Worm (Caenorhabditis elegans) whole organism, L4 larva: ENCODE results near the gene taap-1.

Source experiments
- F37D6.2 ChIP-seq: sonication (generic microtip); optimal IDR thresholded peaks from 2 replicates; lab custom pipeline; 2016; ENCODE audit warnings: mild to moderate bottlenecking, missing genetic modification characterization, missing compliant biosample characterization
- F44E2.7 ChIP-seq: fragments of 200-800 bp; sonication (Bioruptor generic); IDR thresholded peaks from 2 replicates; pipeline ENCODE4 v2.1.2; 2022; ENCODE audit warnings: missing genetic modification characterization, missing compliant biosample characterization
- R02D3.7 ChIP-seq: fragments of 150-350 bp; sonication (generic microtip); optimal IDR thresholded peaks from 3 replicates; lab custom pipeline; 2014; ENCODE audit warnings: missing biosample characterization, missing genetic modification characterization
- Y75B8A.6 ChIP-seq: fragments of 200-800 bp; sonication (Bioruptor generic); IDR thresholded peaks from 2 replicates; pipeline ENCODE4 v1.3.6; 2022; ENCODE audit warnings: missing genetic modification reagents, missing genetic modification characterization, missing compliant biosample characterization
- ZK337.2 ChIP-seq: fragments of 200-800 bp; sonication (Bioruptor generic); IDR thresholded peaks from 2 replicates; pipeline ENCODE4 v1.3.6; 2022; ENCODE audit warnings: missing genetic modification reagents, missing genetic modification characterization, missing compliant biosample characterization
- aha-1 ChIP-seq: fragments of 150-350 bp; peaks from one replicate; lab custom pipeline; 2014; ENCODE audit warnings: missing biosample characterization, missing genetic modification characterization
- ama-1 ChIP-seq: fragments of 150-350 bp; optimal IDR thresholded peaks from 2 replicates; lab custom pipeline; 2014; ENCODE audit warnings: inconsistent platforms, mixed read lengths
- ceh-62 ChIP-seq: sonication (generic microtip); optimal IDR thresholded peaks from 2 replicates; lab custom pipeline; 2017; ENCODE audit warnings: missing biosample characterization, missing genetic modification characterization
- dmd-8 ChIP-seq: fragments of 200-800 bp; sonication (Bioruptor generic); IDR thresholded peaks from 2 replicates; pipeline ENCODE4 v1.3.6; 2022; ENCODE audit warnings: missing genetic modification characterization, missing compliant biosample characterization
- dmd-9 ChIP-seq: fragments of 200-800 bp; sonication (Bioruptor generic); IDR thresholded peaks from 2 replicates; pipeline ENCODE4 v1.3.6; 2022; ENCODE audit warnings: missing genetic modification reagents, missing genetic modification characterization, missing compliant biosample characterization
- gei-8 ChIP-seq: fragments of 200-800 bp; sonication (Bioruptor generic); optimal IDR thresholded peaks from 2 replicates; lab custom pipeline; 2018; ENCODE audit warnings: mild to moderate bottlenecking, missing genetic modification characterization, missing compliant biosample characterization
- hif-1 ChIP-seq, 2 experiments: sonication (generic microtip); optimal IDR thresholded peaks; 2 replicates each; lab custom pipeline; 2016 to 2017; ENCODE audit warnings: missing compliant biosample characterization in 2 of 2, missing genetic modification characterization in 2 of 2, missing genetic modification reagents in 2 of 2, missing genotype in 2 of 2, mild to moderate bottlenecking in 1 of 2
- hlh-11 ChIP-seq: fragments of 200-800 bp; sonication (Bioruptor generic); optimal IDR thresholded peaks from 2 replicates; lab custom pipeline; 2018; ENCODE audit warnings: mild to moderate bottlenecking, missing genetic modification characterization, missing compliant biosample characterization
- hlh-30 ChIP-seq: sonication (generic microtip); optimal IDR thresholded peaks from 2 replicates; lab custom pipeline; 2017; ENCODE audit warnings: antibody characterized with exemption, mild to moderate bottlenecking, missing genetic modification characterization, missing compliant biosample characterization; ENCODE audit not compliant: insufficient read depth
- hmg-1.1 ChIP-seq: fragments of 200-800 bp; sonication (Bioruptor generic); IDR thresholded peaks from 2 replicates; pipeline ENCODE4 v1.3.6; 2022; ENCODE audit warnings: missing genetic modification reagents, missing genetic modification characterization, missing compliant biosample characterization
- lim-7 ChIP-seq: fragments of 200-800 bp; sonication (Bioruptor generic); IDR thresholded peaks from 2 replicates; pipeline ENCODE4 v1.3.6; 2022; ENCODE audit warnings: missing genetic modification characterization, missing compliant biosample characterization
- lin-13 ChIP-seq: fragments of 150-350 bp; optimal IDR thresholded peaks from 2 replicates; lab custom pipeline; 2014; ENCODE audit warnings: missing biosample characterization, missing genetic modification reagents, missing genetic modification characterization
- lir-3 ChIP-seq: sonication (generic microtip); optimal IDR thresholded peaks from 2 replicates; lab custom pipeline; 2016; ENCODE audit warnings: mild to moderate bottlenecking, missing genetic modification characterization, missing compliant biosample characterization
- madf-5 ChIP-seq, 2 experiments: fragments of 200-800 bp; sonication (Bioruptor generic); IDR thresholded peaks; 2 replicates each; pipeline ENCODE4 v1.3.6; 2022; ENCODE audit warnings: missing compliant biosample characterization in 2 of 2, missing genetic modification characterization in 2 of 2
- madf-9 ChIP-seq: fragments of 200-800 bp; sonication (Bioruptor generic); conservative IDR thresholded peaks from 2 replicates; pipeline ENCODE4 v1.3.6; 2022; ENCODE audit warnings: missing genetic modification reagents, missing genetic modification characterization, missing compliant biosample characterization
- nhr-10 ChIP-seq: fragments of 150-350 bp; optimal IDR thresholded peaks from 2 replicates; lab custom pipeline; 2014; ENCODE audit warnings: missing biosample characterization, missing genetic modification characterization
- nhr-102 ChIP-seq: sonication (generic microtip); optimal IDR thresholded peaks from 2 replicates; lab custom pipeline; 2016; ENCODE audit warnings: mild to moderate bottlenecking, missing genetic modification characterization, moderate library complexity, missing compliant biosample characterization
- nhr-28 ChIP-seq: fragments of 150-350 bp; optimal IDR thresholded peaks from 2 replicates; lab custom pipeline; 2014; ENCODE audit warnings: missing biosample characterization, missing genetic modification characterization
- nhr-42 ChIP-seq: fragments of 200-800 bp; sonication (Bioruptor generic); IDR thresholded peaks from 2 replicates; pipeline ENCODE4 v1.3.6; 2022; ENCODE audit warnings: missing genetic modification characterization, missing compliant biosample characterization
- rbr-2 ChIP-seq: sonication (generic microtip); optimal IDR thresholded peaks from 2 replicates; lab custom pipeline; 2016; ENCODE audit warnings: missing genotype, missing genetic modification characterization, missing compliant biosample characterization
- unc-62 ChIP-seq, 3 experiments: fragments of 150-350 bp in 1 of 3; sonication (generic microtip); optimal IDR thresholded peaks in 2 of 3; peaks in 1 of 3; 1 replicate in 1 of 3; 2 replicates in 2 of 3; lab custom pipeline; 2014 to 2017; ENCODE audit warnings: missing biosample characterization in 3 of 3, missing genetic modification characterization in 3 of 3, missing genetic modification reagents in 3 of 3, missing genotype in 1 of 3
- zfp-3 ChIP-seq: fragments of 200-800 bp; sonication (Bioruptor generic); conservative IDR thresholded peaks from 2 replicates; pipeline ENCODE4 v1.3.6; 2022; ENCODE audit warnings: missing genetic modification reagents, missing genetic modification characterization, missing compliant biosample characterization
- zip-11 ChIP-seq: fragments of 200-800 bp; sonication (Bioruptor generic); IDR thresholded peaks from 2 replicates; pipeline ENCODE4 v1.3.6; 2022; ENCODE audit warnings: missing genetic modification characterization, missing compliant biosample characterization
- ztf-11 ChIP-seq: fragments of 150-350 bp; optimal IDR thresholded peaks from 2 replicates; lab custom pipeline; 2014; ENCODE audit warnings: missing biosample characterization, missing genetic modification characterization

The taap-1 gene

DNA sequence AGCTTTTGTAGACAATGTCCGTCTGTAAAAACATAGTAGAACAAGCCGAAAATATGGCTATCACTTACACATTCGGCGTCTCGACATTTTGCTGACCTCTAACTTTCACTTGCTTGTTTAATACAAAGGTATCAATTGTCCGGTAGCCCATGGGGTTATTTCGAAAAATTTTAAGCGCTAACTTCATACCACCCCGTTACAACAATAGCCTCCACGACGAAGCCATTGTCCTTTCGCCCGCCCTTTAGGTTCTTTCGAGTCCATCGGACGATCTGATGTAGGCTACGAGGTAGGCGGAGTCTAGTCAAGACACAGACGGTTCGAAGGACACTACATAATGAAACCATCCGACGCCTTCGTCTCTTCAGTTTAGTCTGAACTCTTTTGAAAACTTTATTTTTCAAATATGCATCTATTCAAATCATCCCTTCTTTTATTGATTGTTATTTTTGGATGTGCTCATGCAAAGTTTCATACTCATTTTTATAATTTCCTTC is 44.8 kb downstream of the taap-1 start, which contains the start of gene lips-10:
TSS of gene lips-10 (plus strand) at position 378 of the 497 bp plus-strand sequence.
- peak; percentile 91 for TF ChIP-seq nhr-28 (tag; lab: Kevin White, UChicago)
- no peak for TF ChIP-seq Y75B8A.6 (GFP tag; lab: Robert Waterston, UW)
- no peak for TF ChIP-seq hlh-30
- TF ChIP-seq ama-1: no peak
- no peak for TF ChIP-seq zip-11 (GFP tag; lab: Robert Waterston, UW)
- no peak for TF ChIP-seq lin-13 (GFP tag; lab: Kevin White, UChicago)
- TF ChIP-seq unc-62 (GFP tag; optimal IDR thresholded peaks at IDR 0.05 in 1 of 2; lab: Kevin White, UChicago): peak in 1 of 2 experiments; percentile 13
- TF ChIP-seq unc-62 (tag; optimal IDR thresholded peaks at IDR 0.05; lab: Kevin White, UChicago): no peak

DNA sequence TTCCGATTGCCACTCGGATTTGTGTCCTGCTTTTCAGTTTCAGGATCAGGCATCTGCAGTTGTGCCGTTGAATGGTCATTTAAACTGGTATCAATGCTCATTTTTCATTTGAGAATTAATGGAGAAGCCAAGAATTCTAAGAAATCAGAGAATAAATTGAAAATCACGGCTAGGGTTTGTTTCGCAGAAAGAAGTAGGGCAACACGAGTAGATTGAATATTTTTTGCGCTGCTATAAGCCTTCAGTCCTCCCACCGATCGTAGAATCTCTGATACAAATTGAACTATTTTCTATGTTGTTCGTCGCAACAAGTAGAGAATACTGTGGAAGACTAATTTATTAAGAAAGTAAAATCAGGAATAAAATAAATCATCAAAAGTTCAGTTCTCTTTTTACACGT is 46.6 kb downstream of the taap-1 start, which contains the start of gene acp-3:
TSS of gene acp-3 (minus strand) at position 101 of the 400 bp plus-strand sequence.
- TF ChIP-seq dmd-8 (GFP tag; lab: Robert Waterston, UW) (no peak), gei-8 (GFP tag; lab: Kevin White, UChicago) (no peak), ZK337.2 (no peak), unc-62 (GFP tag; optimal IDR thresholded peaks at IDR 0.05 in 1 of 2; lab: Kevin White, UChicago) (peak in 1 of 2 experiments; percentile 68), unc-62 (tag; optimal IDR thresholded peaks at IDR 0.05; lab: Kevin White, UChicago) (no peak), zfp-3 (GFP tag; lab: Robert Waterston, UW) (no peak), aha-1 (tag; lab: Kevin White, UChicago) (peak; percentile 84), nhr-28 (tag; lab: Kevin White, UChicago) (no peak), nhr-10 (tag; lab: Kevin White, UChicago) (no peak)

ce11 chrII:8435005-8435404 is 48.7 kb downstream of the taap-1 start, which contains the start of gene acp-4:
Gene acp-4, minus strand, starts transcription at chrII:8435105.
- no peak for TF ChIP-seq dmd-9 (GFP tag; lab: Robert Waterston, UW)
- TF ChIP-seq nhr-10 (tag; lab: Kevin White, UChicago): no peak
- TF ChIP-seq lim-7 (GFP tag; lab: Robert Waterston, UW): no peak
- no peak for TF ChIP-seq hmg-1.1 (GFP tag; lab: Robert Waterston, UW)
- TF ChIP-seq nhr-102 (tag; lab: Kevin White, UChicago): no peak
- TF ChIP-seq F37D6.2 (tag; lab: Kevin White, UChicago): no peak
- no peak for TF ChIP-seq hlh-11 (tag; lab: Kevin White, UChicago)
- no peak for TF ChIP-seq lir-3 (tag; lab: Kevin White, UChicago)
- no peak for TF ChIP-seq zip-11 (GFP tag; lab: Robert Waterston, UW)
- no peak for TF ChIP-seq madf-5 (GFP tag; IDR thresholded peaks at IDR 0.05; lab: Robert Waterston, UW)
- TF ChIP-seq ceh-62: no peak
- TF ChIP-seq ztf-11: no peak
- no peak for TF ChIP-seq R02D3.7 (tag; lab: Kevin White, UChicago)
- no peak for TF ChIP-seq rbr-2 (tag; lab: Kevin White, UChicago)
- TF ChIP-seq hif-1 (tag; optimal IDR thresholded peaks at IDR 0.05; lab: Kevin White, UChicago): no peak
- TF ChIP-seq nhr-42 (GFP tag; lab: Robert Waterston, UW): no peak
- no peak for TF ChIP-seq madf-9
- no peak for TF ChIP-seq F44E2.7
- no peak for TF ChIP-seq nhr-28 (tag; lab: Kevin White, UChicago)
- TF ChIP-seq, all 104 proteins: peak for 0
